Fruit fly (Drosophila melanogaster) whole organism, embryonic: ENCODE data around the gene st.
A peak's percentile ranks its signal among the peaks of the same experiment; 100 is the strongest.

Source experiments
- CG10654 ChIP-seq: fragments of 200-800 bp; sonication (Bioruptor generic); optimal IDR thresholded peaks from 2 replicates; lab custom pipeline; 2016; ENCODE audit warnings: missing biosample characterization, missing genetic modification characterization
- CG10979 ChIP-seq: fragments of 200-800 bp; sonication (Bioruptor generic); optimal IDR thresholded peaks from 2 replicates; lab custom pipeline; 2018; ENCODE audit warnings: missing biosample characterization, mild to moderate bottlenecking, missing genetic modification characterization, moderate library complexity
- CG13296 ChIP-seq: fragments of 200-800 bp; sonication (Bioruptor generic); optimal IDR thresholded peaks from 3 replicates; lab custom pipeline; 2018; ENCODE audit warnings: missing biosample characterization, mild to moderate bottlenecking, missing genetic modification characterization
- CG14441 ChIP-seq: fragments of 200-800 bp; sonication (Bioruptor generic); IDR thresholded peaks from 2 replicates; pipeline ENCODE4 v1.3.6; 2022; ENCODE audit warnings: missing biosample characterization, missing genetic modification characterization
- CG15011 ChIP-seq: fragments of 200-800 bp; sonication (Bioruptor generic); optimal IDR thresholded peaks from 3 replicates; lab custom pipeline; 2018; ENCODE audit warnings: missing biosample characterization, mild to moderate bottlenecking, missing genetic modification characterization
- CG17359 ChIP-seq: fragments of 200-800 bp; sonication (Bioruptor generic); optimal IDR thresholded peaks from 3 replicates; lab custom pipeline; 2018; ENCODE audit warnings: missing biosample characterization, mild to moderate bottlenecking, missing genetic modification characterization, moderate library complexity
- CG18011 ChIP-seq: fragments of 200-800 bp; sonication (Bioruptor generic); optimal IDR thresholded peaks from 2 replicates; lab custom pipeline; 2017; ENCODE audit warnings: missing biosample characterization, missing genetic modification characterization, mild to moderate bottlenecking, moderate library complexity, missing genotype
- CG18619 ChIP-seq: fragments of 200-800 bp; sonication (Bioruptor generic); optimal IDR thresholded peaks from 3 replicates; lab custom pipeline; 2017; ENCODE audit warnings: missing biosample characterization, mild to moderate bottlenecking, missing genetic modification characterization
- CG32767 ChIP-seq: fragments of 200-800 bp; sonication (Bioruptor generic); IDR thresholded peaks from 2 replicates; pipeline ENCODE4 v1.3.6; 2022; ENCODE audit warnings: missing biosample characterization, missing genetic modification characterization
- CG3281 ChIP-seq: fragments of 200-800 bp; sonication (Bioruptor generic); optimal IDR thresholded peaks from 3 replicates; lab custom pipeline; 2017; ENCODE audit warnings: missing biosample characterization, mild to moderate bottlenecking, missing genetic modification characterization
- CG33213 ChIP-seq: fragments of 200-800 bp; sonication (Bioruptor generic); optimal IDR thresholded peaks from 3 replicates; lab custom pipeline; 2016; ENCODE audit warnings: missing biosample characterization, missing genetic modification characterization
- CG33557 ChIP-seq: fragments of 200-800 bp; sonication (Bioruptor generic); optimal IDR thresholded peaks from 2 replicates; lab custom pipeline; 2019; ENCODE audit warnings: missing biosample characterization, mild to moderate bottlenecking, missing genetic modification characterization, moderate library complexity
- CG3726 ChIP-seq: fragments of 200-800 bp; sonication (Bioruptor generic); IDR thresholded peaks from 3 replicates; pipeline ENCODE4, ENCODE4 v1.3.6; 2022; ENCODE audit warnings: missing biosample characterization, missing genetic modification characterization
- CG4854 ChIP-seq: fragments of 200-800 bp; sonication (Bioruptor generic); optimal IDR thresholded peaks from 2 replicates; lab custom pipeline; 2016; ENCODE audit warnings: missing biosample characterization, missing genetic modification characterization, inconsistent platforms
- CG6765 ChIP-seq: fragments of 200-800 bp; sonication (Bioruptor generic); optimal IDR thresholded peaks from 3 replicates; lab custom pipeline; 2017; ENCODE audit warnings: missing biosample characterization, mild to moderate bottlenecking, missing genetic modification characterization
- CG6854 ChIP-seq: fragments of 200-800 bp; sonication (Bioruptor generic); optimal IDR thresholded peaks from 3 replicates; lab custom pipeline; 2017; ENCODE audit warnings: missing biosample characterization, mild to moderate bottlenecking, missing genetic modification characterization
- CG7357 ChIP-seq: fragments of 200-800 bp; sonication (Bioruptor generic); IDR thresholded peaks from 3 replicates; pipeline ENCODE4 v1.3.6; 2022; ENCODE audit warnings: missing biosample characterization, missing genetic modification characterization
- CG8089 ChIP-seq: fragments of 200-800 bp; sonication (Bioruptor generic); optimal IDR thresholded peaks from 3 replicates; lab custom pipeline; 2016; ENCODE audit warnings: missing biosample characterization, missing genetic modification characterization
- CG8359 ChIP-seq: fragments of 200-800 bp; sonication (Bioruptor generic); optimal IDR thresholded peaks from 2 replicates; lab custom pipeline; 2017; ENCODE audit warnings: missing biosample characterization, mild to moderate bottlenecking, missing genetic modification characterization, borderline replicate concordance
- CHES-1-like ChIP-seq: fragments of 200-800 bp; sonication (Bioruptor generic); optimal IDR thresholded peaks from 2 replicates; lab custom pipeline; 2016; ENCODE audit warnings: missing biosample characterization, missing genetic modification characterization
- ERR ChIP-seq: fragments of 200-800 bp; sonication (Bioruptor generic); optimal IDR thresholded peaks from 2 replicates; lab custom pipeline; 2016; ENCODE audit warnings: missing biosample characterization, missing genetic modification characterization
- Gug ChIP-seq: fragments of 200-800 bp; sonication (Bioruptor generic); IDR thresholded peaks from 4 replicates; pipeline ENCODE4 v1.3.6; 2022; ENCODE audit warnings: missing biosample characterization, missing genetic modification characterization
- H2.0 ChIP-seq: fragments of 200-800 bp; sonication (Bioruptor generic); IDR thresholded peaks from 2 replicates; pipeline ENCODE4 v1.3.6; 2022; ENCODE audit warnings: missing biosample characterization, missing genetic modification characterization
- Hmr ChIP-seq: fragments of 200-800 bp; sonication (Bioruptor generic); optimal IDR thresholded peaks from 3 replicates; lab custom pipeline; 2017; ENCODE audit warnings: mild to moderate bottlenecking, missing biosample characterization, missing genetic modification reagents, missing genetic modification characterization
- Kr ChIP-seq: fragments of 200-800 bp; sonication (Bioruptor generic); optimal IDR thresholded peaks from 2 replicates; lab custom pipeline; 2017; ENCODE audit warnings: missing biosample characterization, mild to moderate bottlenecking, missing genetic modification characterization
- NfI ChIP-seq: fragments of 200-800 bp; sonication (Bioruptor generic); optimal IDR thresholded peaks from 3 replicates; lab custom pipeline; 2018; ENCODE audit warnings: missing biosample characterization, mild to moderate bottlenecking, missing genetic modification characterization, moderate library complexity
- Ravus ChIP-seq: fragments of 200-800 bp; sonication (Bioruptor generic); IDR thresholded peaks from 2 replicates; pipeline ENCODE4 v1.3.6; 2022; ENCODE audit warnings: missing biosample characterization, missing genetic modification characterization
- az2 ChIP-seq: fragments of 200-800 bp; sonication (Bioruptor generic); optimal IDR thresholded peaks from 3 replicates; lab custom pipeline; 2016; ENCODE audit warnings: missing biosample characterization, missing genetic modification characterization
- bsh ChIP-seq, 2 experiments: fragments of 200-800 bp; sonication (Bioruptor generic); optimal IDR thresholded peaks; 2 replicates each; lab custom pipeline; 2017 to 2018; ENCODE audit warnings: mild to moderate bottlenecking in 2 of 2, missing biosample characterization in 2 of 2, missing genetic modification characterization in 2 of 2, moderate library complexity in 1 of 2
- chif ChIP-seq, 2 experiments: fragments of 200-800 bp; sonication (Bioruptor generic); optimal IDR thresholded peaks; 3 replicates each; lab custom pipeline; 2016; ENCODE audit warnings: missing biosample characterization in 2 of 2, missing genetic modification characterization in 2 of 2
- chinmo ChIP-seq: fragments of 200-800 bp; sonication (Bioruptor generic); IDR thresholded peaks from 4 replicates; pipeline ENCODE4 v1.3.6; 2022; ENCODE audit warnings: missing biosample characterization, missing genetic modification characterization; ENCODE audit not compliant: partially characterized antibody
- ci ChIP-seq: fragments of 200-800 bp; sonication (Bioruptor generic); IDR thresholded peaks from 3 replicates; pipeline ENCODE4 v1.3.6; 2022; ENCODE audit warnings: missing biosample characterization, missing genetic modification characterization
- corto ChIP-seq: fragments of 200-800 bp; sonication (Bioruptor generic); optimal IDR thresholded peaks from 2 replicates; lab custom pipeline; 2016; ENCODE audit warnings: missing biosample characterization, mild to moderate bottlenecking, missing genetic modification characterization, moderate library complexity
- ems ChIP-seq: fragments of 200-800 bp; sonication (Bioruptor generic); optimal IDR thresholded peaks from 3 replicates; lab custom pipeline; 2016; ENCODE audit warnings: missing biosample characterization, missing genetic modification characterization
- esg ChIP-seq: fragments of 200-800 bp; sonication (Bioruptor generic); conservative IDR thresholded peaks from 2 replicates; pipeline ENCODE4 v1.3.6; 2022; ENCODE audit warnings: missing biosample characterization, missing genetic modification characterization
- gsb ChIP-seq: fragments of 200-800 bp; sonication (Bioruptor generic); IDR thresholded peaks from 2 replicates; pipeline ENCODE4 v1.3.6; 2022; ENCODE audit warnings: missing biosample characterization, missing genetic modification characterization
- ham ChIP-seq: fragments of 200-800 bp; sonication (Bioruptor generic); IDR thresholded peaks from 2 replicates; pipeline ENCODE4 v1.3.6; 2022; ENCODE audit warnings: missing biosample characterization, missing genetic modification characterization
- hkb ChIP-seq, 2 experiments: fragments of 200-800 bp in 1 of 2; fragments of >200 bp in 1 of 2; sonication (Bioruptor generic) in 1 of 2; IDR thresholded peaks in 1 of 2; optimal IDR thresholded peaks in 1 of 2; 2 replicates each; pipeline versions ENCODE4 v1.3.6 to Lab custom; 2017 to 2022; ENCODE audit warnings: missing biosample characterization in 1 of 2, missing genetic modification characterization in 1 of 2
- kay ChIP-seq: fragments of 200-800 bp; sonication (Bioruptor generic); optimal IDR thresholded peaks from 2 replicates; lab custom pipeline; 2016; ENCODE audit warnings: missing biosample characterization, missing genetic modification characterization
- luna ChIP-seq: fragments of 200-800 bp; sonication (Bioruptor generic); optimal IDR thresholded peaks from 2 replicates; lab custom pipeline; 2016; ENCODE audit warnings: missing biosample characterization, missing genetic modification characterization
- nom ChIP-seq: fragments of 200-800 bp; sonication (Bioruptor generic); optimal IDR thresholded peaks from 2 replicates; lab custom pipeline; 2017; ENCODE audit warnings: missing biosample characterization, missing genetic modification characterization, mild to moderate bottlenecking, moderate library complexity, missing genetic modification reagents
- onecut ChIP-seq: fragments of 200-800 bp; sonication (Bioruptor generic); IDR thresholded peaks from 2 replicates; pipeline ENCODE4 v1.3.6; 2022; ENCODE audit warnings: missing biosample characterization, missing genetic modification characterization
- pros ChIP-seq: fragments of 200-800 bp; sonication (Bioruptor generic); optimal IDR thresholded peaks from 3 replicates; lab custom pipeline; 2019; ENCODE audit warnings: missing biosample characterization, mild to moderate bottlenecking, missing genetic modification characterization, moderate library complexity
- pum ChIP-seq: fragments of 200-800 bp; sonication (Bioruptor generic); optimal IDR thresholded peaks from 2 replicates; lab custom pipeline; 2016; ENCODE audit warnings: missing biosample characterization, missing genetic modification characterization
- pzg ChIP-seq: fragments of 200-800 bp; sonication (Bioruptor generic); optimal IDR thresholded peaks from 3 replicates; lab custom pipeline; 2018; ENCODE audit warnings: missing biosample characterization, mild to moderate bottlenecking, missing genetic modification characterization, moderate library complexity
- row ChIP-seq: fragments of 200-800 bp; sonication (Bioruptor generic); IDR thresholded peaks from 3 replicates; pipeline ENCODE4 v1.3.6; 2022; ENCODE audit warnings: missing biosample characterization, missing genetic modification characterization
- seq ChIP-seq: fragments of 200-800 bp; sonication (Bioruptor generic); IDR thresholded peaks from 2 replicates; pipeline ENCODE4 v1.3.6; 2022; ENCODE audit warnings: missing biosample characterization, missing genetic modification characterization
- ssp ChIP-seq: fragments of 200-800 bp; sonication (Bioruptor generic); IDR thresholded peaks from 2 replicates; pipeline ENCODE4 v1.3.6; 2022; ENCODE audit warnings: missing biosample characterization, missing genetic modification characterization
- trh ChIP-seq: fragments of 200-800 bp; sonication (Bioruptor generic); optimal IDR thresholded peaks from 2 replicates; lab custom pipeline; 2016; ENCODE audit warnings: missing biosample characterization, missing genetic modification characterization

st gene

DNA sequence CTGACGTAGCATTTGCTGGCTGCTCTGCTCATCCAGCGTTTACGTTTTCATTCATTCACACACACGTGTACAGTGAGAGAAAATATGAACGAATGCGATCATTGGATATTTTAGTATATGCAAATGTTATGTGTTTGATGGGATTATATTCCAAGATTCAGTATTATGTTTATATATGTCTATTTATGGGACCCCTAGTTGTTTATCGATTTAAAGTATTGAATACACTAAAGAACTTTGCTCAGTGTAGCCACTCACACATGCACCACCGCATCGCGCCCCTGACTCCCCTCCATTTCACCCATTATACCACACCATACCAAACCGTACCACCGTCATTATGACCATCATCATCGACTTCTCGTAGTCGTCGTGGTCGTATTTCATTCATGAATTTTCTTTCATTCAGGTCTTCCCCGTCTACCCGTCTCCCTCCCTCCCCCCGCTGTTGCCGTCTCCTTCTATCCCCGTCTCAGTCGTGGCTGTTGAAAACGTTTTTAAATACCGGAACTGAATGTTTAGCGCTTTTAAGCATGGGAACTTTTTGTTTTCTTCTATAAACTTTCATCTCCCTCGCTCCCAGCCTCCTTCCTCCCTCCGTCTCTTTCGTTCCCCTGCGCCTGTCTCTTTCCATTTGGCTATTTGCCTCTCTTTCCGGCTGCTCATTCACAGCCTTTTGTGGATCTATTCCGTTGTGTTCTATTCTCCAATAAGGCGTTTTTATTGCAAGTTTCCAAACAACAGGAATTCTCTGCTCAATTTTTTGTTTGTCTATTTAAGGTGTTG lies 16.9 kb upstream of the st start (continued):
- TF ChIP-seq CG18011 (GFP tag; lab: Kevin White, UChicago), result peak; percentile 78
- TF ChIP-seq CG3726 (GFP tag; lab: Robert Waterston, UW), result peak; percentile 95
- peak; percentile 94 for TF ChIP-seq CG18619 (GFP tag; lab: Kevin White, UChicago)
- TF ChIP-seq CG6854, result peak; percentile 87
- peak; percentile 94 for TF ChIP-seq seq (GFP tag; lab: Robert Waterston, UW)
- TF ChIP-seq ham (GFP tag; lab: Robert Waterston, UW), result peak; percentile 73
- no peak for TF ChIP-seq pzg (GFP tag; lab: Kevin White, UChicago)
- TF ChIP-seq H2.0, result peak; percentile 96
- peak; percentile 95 for TF ChIP-seq CG33213 (GFP tag; lab: Kevin White, UChicago)
- TF ChIP-seq NfI (GFP tag; lab: Kevin White, UChicago), result peak; percentile 95
- peak; percentile 98 for TF ChIP-seq az2 (GFP tag; lab: Kevin White, UChicago)
- TF ChIP-seq gsb (GFP tag; lab: Robert Waterston, UW), result peak; percentile 85
- TF ChIP-seq luna (GFP tag; lab: Kevin White, UChicago), result peak; percentile 42
- peak; percentile 96 for TF ChIP-seq CG14441
- peak; percentile 94 for TF ChIP-seq CHES-1-like (GFP tag; lab: Kevin White, UChicago)
- TF ChIP-seq hkb (optimal IDR thresholded peaks at IDR 0.05; lab: Kevin White, UChicago), result no peak
- peak; percentile 97 for TF ChIP-seq hkb (GFP tag; IDR thresholded peaks at IDR 0.05; lab: Robert Waterston, UW)
- TF ChIP-seq ssp (GFP tag; lab: Robert Waterston, UW), result peak; percentile 92
- peak; percentile 98 for TF ChIP-seq CG10979 (tag; lab: Kevin White, UChicago)
- TF ChIP-seq kay (GFP tag; lab: Kevin White, UChicago), result peak; percentile 96
- no peak for TF ChIP-seq corto
- peak; percentile 90 for TF ChIP-seq Gug (GFP tag; lab: Robert Waterston, UW)
- TF ChIP-seq Kr, result peak; percentile 61
- peak; percentile 62 for TF ChIP-seq pros (GFP tag; lab: Kevin White, UChicago)
- peak; percentile 91 for TF ChIP-seq CG7357 (GFP tag; lab: Robert Waterston, UW)
- TF ChIP-seq CG8359 (GFP tag; lab: Kevin White, UChicago), result peak; percentile 92
- TF ChIP-seq CG17359, result peak; percentile 99
- peak; percentile 95 for TF ChIP-seq ems (GFP tag; lab: Kevin White, UChicago)
- no peak for TF ChIP-seq chinmo (GFP tag; lab: Robert Waterston, UW)
- TF ChIP-seq pum (GFP tag; lab: Kevin White, UChicago), result peak; percentile 98
- TF ChIP-seq CG3281 (GFP tag; lab: Kevin White, UChicago), result peak; percentile 92
- TF ChIP-seq trh (GFP tag; lab: Kevin White, UChicago), result peak; percentile 94
- TF ChIP-seq CG4854 (GFP tag; lab: Kevin White, UChicago), result peak; percentile 93
- TF ChIP-seq Ravus, result peak; percentile 91
- TF ChIP-seq CG13296 (GFP tag; lab: Kevin White, UChicago), result peak; percentile 90
- TF ChIP-seq ERR (GFP tag; lab: Kevin White, UChicago), result peak; percentile 88
- TF ChIP-seq esg (GFP tag; lab: Robert Waterston, UW), result peak; percentile 96
- peak; percentile 89 for TF ChIP-seq Hmr (GFP tag; lab: Kevin White, UChicago)
- peak; percentile 98 to 99 for TF ChIP-seq chif (GFP tag; optimal IDR thresholded peaks at IDR 0.05; lab: Kevin White, UChicago)
- peak; percentile 96 for TF ChIP-seq CG8089 (GFP tag; lab: Kevin White, UChicago)
- peak; percentile 99 for TF ChIP-seq ci
- peak; percentile 74 for TF ChIP-seq nom (GFP tag; lab: Kevin White, UChicago)
- peak; percentile 95 for TF ChIP-seq CG32767
- TF ChIP-seq onecut (GFP tag; lab: Robert Waterston, UW), result peak; percentile 95
- TF ChIP-seq CG10654 (GFP tag; lab: Kevin White, UChicago), result peak; percentile 96
- TF ChIP-seq row, result peak; percentile 98
- peak; percentile 80 for TF ChIP-seq CG6765 (GFP tag; lab: Kevin White, UChicago)
- TF ChIP-seq CG33557 (GFP tag; lab: Kevin White, UChicago), result peak; percentile 98
- TF ChIP-seq CG15011 (GFP tag; lab: Kevin White, UChicago), result peak; percentile 88
- TF ChIP-seq bsh (GFP tag; optimal IDR thresholded peaks at IDR 0.05; lab: Kevin White, UChicago), result peak; percentile 71 to 99
